Fruit fly (Drosophila melanogaster) whole organism, wandering third instar larva: ENCODE measurements around the gene CG17121.

Experiments
- Abd-B ChIP-seq: fragments of >200 bp; optimal IDR thresholded peaks from 2 replicates; lab custom pipeline; 2017; ENCODE audit warnings: missing biosample characterization, missing genetic modification characterization
- CG9705 ChIP-seq: fragments of 200-800 bp; sonication (Bioruptor generic); optimal IDR thresholded peaks from 2 replicates; lab custom pipeline; 2018; ENCODE audit warnings: missing biosample characterization, mild to moderate bottlenecking, missing genetic modification characterization
- CrebA ChIP-seq: fragments of 200-800 bp; sonication (Bioruptor generic); optimal IDR thresholded peaks from 2 replicates; lab custom pipeline; 2016; ENCODE audit warnings: missing biosample characterization, mild to moderate bottlenecking, missing genetic modification characterization, borderline replicate concordance
- Dfd ChIP-seq: fragments of >200 bp; optimal IDR thresholded peaks from 2 replicates; lab custom pipeline; 2017; ENCODE audit warnings: missing biosample characterization, missing genetic modification characterization
- Dif ChIP-seq: fragments of 200-275, 200-300 bp; sonication (Bioruptor generic); optimal IDR thresholded peaks from 2 replicates; lab custom pipeline; 2018; ENCODE audit warnings: missing biosample characterization, missing genetic modification characterization; ENCODE audit not compliant: partially characterized antibody
- GATAd ChIP-seq: sonication (Bioruptor generic); optimal IDR thresholded peaks from 2 replicates; lab custom pipeline; 2016; ENCODE audit warnings: missing biosample characterization, missing genetic modification characterization
- HLH106 ChIP-seq: fragments of 200-800 bp; optimal IDR thresholded peaks from 3 replicates; lab custom pipeline; 2019; ENCODE audit warnings: missing biosample characterization, mild to moderate bottlenecking, missing genetic modification characterization, moderate library complexity
- Hr83 ChIP-seq: fragments of 200-300 bp; sonication (Bioruptor generic); optimal IDR thresholded peaks from 2 replicates; lab custom pipeline; 2016; ENCODE audit warnings: missing biosample characterization, mild to moderate bottlenecking, missing genetic modification characterization, moderate library complexity; ENCODE audit not compliant: poor library complexity, severe bottlenecking
- Jra ChIP-seq: sonication (Bioruptor generic); optimal IDR thresholded peaks from 2 replicates; lab custom pipeline; 2016; ENCODE audit warnings: missing biosample characterization, missing genetic modification characterization
- Mio ChIP-seq: sonication (Bioruptor generic); optimal IDR thresholded peaks from 2 replicates; lab custom pipeline; 2016; ENCODE audit warnings: missing biosample characterization, missing genetic modification characterization
- Myc ChIP-seq: fragments of >200 bp; optimal IDR thresholded peaks from 2 replicates; lab custom pipeline; 2017
- N ChIP-seq: fragments of >200 bp; optimal IDR thresholded peaks from 2 replicates; lab custom pipeline; 2018; ENCODE audit warnings: missing biosample characterization, missing external identifiers, missing genetic modification characterization
- OdsH ChIP-seq: fragments of 200-800 bp; sonication (Bioruptor generic); optimal IDR thresholded peaks from 2 replicates; lab custom pipeline; 2016; ENCODE audit warnings: missing biosample characterization, mild to moderate bottlenecking, missing genetic modification characterization
- Rel ChIP-seq, 2 experiments: fragments of 200-800 bp; sonication (Bioruptor generic) in 1 of 2; optimal IDR thresholded peaks; 2 replicates in 1 of 2; 3 replicates in 1 of 2; lab custom pipeline; 2016 to 2019; ENCODE audit warnings: mild to moderate bottlenecking in 2 of 2, missing biosample characterization in 2 of 2, missing genetic modification characterization in 2 of 2, moderate library complexity in 1 of 2
- Sp1 ChIP-seq: fragments of 200-800 bp; sonication (Bioruptor generic); optimal IDR thresholded peaks from 3 replicates; lab custom pipeline; 2019; ENCODE audit warnings: missing biosample characterization, mild to moderate bottlenecking, missing genetic modification characterization, moderate library complexity
- Vsx2 ChIP-seq: fragments of 200-300, 225-300 bp; sonication (Bioruptor generic); optimal IDR thresholded peaks from 2 replicates; lab custom pipeline; 2018; ENCODE audit warnings: missing biosample characterization, missing genetic modification characterization; ENCODE audit not compliant: partially characterized antibody
- brk ChIP-seq: fragments of 200-800 bp; sonication (Bioruptor generic); optimal IDR thresholded peaks from 2 replicates; lab custom pipeline; 2016; ENCODE audit warnings: missing biosample characterization, mild to moderate bottlenecking, missing genetic modification characterization
- dl ChIP-seq, 2 experiments: fragments of 175-275, 200-275 bp in 1 of 2; fragments of 200-275 bp in 1 of 2; sonication (Bioruptor generic); optimal IDR thresholded peaks; lab custom pipeline; 2018; ENCODE audit warnings: mild to moderate bottlenecking in 2 of 2, missing biosample characterization in 2 of 2, missing genetic modification characterization in 2 of 2, moderate library complexity in 2 of 2; ENCODE audit not compliant: partially characterized antibody in 2 of 2, insufficient read depth in 1 of 2
- dmrt93B ChIP-seq: fragments of 200-800 bp; sonication (Bioruptor generic); optimal IDR thresholded peaks from 2 replicates; lab custom pipeline; 2018; ENCODE audit warnings: missing biosample characterization, mild to moderate bottlenecking, missing genetic modification characterization
- ey ChIP-seq: fragments of 200-800 bp; sonication (Bioruptor generic); optimal IDR thresholded peaks from 2 replicates; lab custom pipeline; 2016; ENCODE audit warnings: missing biosample characterization, missing genetic modification characterization
- fru ChIP-seq: fragments of 200-800 bp; sonication (Bioruptor generic); optimal IDR thresholded peaks from 3 replicates; lab custom pipeline; 2016; ENCODE audit warnings: missing biosample characterization, mild to moderate bottlenecking, missing genetic modification characterization
- h ChIP-seq: fragments of 200-800 bp; sonication (Bioruptor generic); optimal IDR thresholded peaks from 3 replicates; lab custom pipeline; 2016; ENCODE audit warnings: missing biosample characterization, mild to moderate bottlenecking, missing genetic modification characterization
- jim ChIP-seq: fragments of 175-275, 200-325 bp; sonication (Bioruptor generic); optimal IDR thresholded peaks from 2 replicates; lab custom pipeline; 2016; ENCODE audit warnings: missing biosample characterization, mild to moderate bottlenecking, missing genetic modification characterization
- pan ChIP-seq: fragments of >200 bp; optimal IDR thresholded peaks from 2 replicates; lab custom pipeline; 2017
- psq ChIP-seq: fragments of 200-800 bp; sonication (Bioruptor generic); optimal IDR thresholded peaks from 3 replicates; lab custom pipeline; 2017; ENCODE audit warnings: missing biosample characterization, mild to moderate bottlenecking, missing genetic modification characterization, moderate library complexity
- rgr ChIP-seq: fragments of 200-800 bp; sonication (Bioruptor generic); optimal IDR thresholded peaks from 3 replicates; lab custom pipeline; 2016; ENCODE audit warnings: missing biosample characterization, mild to moderate bottlenecking, missing genetic modification characterization
- sv ChIP-seq: fragments of 200-800 bp; sonication (Bioruptor generic); optimal IDR thresholded peaks from 3 replicates; lab custom pipeline; 2016; ENCODE audit warnings: missing biosample characterization, missing genetic modification characterization
- tai ChIP-seq: sonication (Bioruptor generic); optimal IDR thresholded peaks from 2 replicates; lab custom pipeline; 2016; ENCODE audit warnings: missing biosample characterization, missing genetic modification characterization
- usp ChIP-seq: fragments of >200 bp; optimal IDR thresholded peaks from 2 replicates; lab custom pipeline; 2017; ENCODE audit warnings: missing biosample characterization, missing genetic modification characterization

Gene CG17121

dm6 chr3R:23048089-23048689, at the start of gene CG17121:
Gene CG17121 (minus strand): TSS chr3R:23048214.
- no peak for TF ChIP-seq usp
- peak in 1 of 2 experiments; percentile 43 for TF ChIP-seq dl (GFP tag; optimal IDR thresholded peaks at IDR 0.05; lab: Kevin White, UChicago; ENCODE audit: insufficient read depth in 1 of 2, partially characterized antibody in 2 of 2)
- no peak for TF ChIP-seq dmrt93B
- TF ChIP-seq h (GFP tag; lab: Kevin White, UChicago): no peak
- no peak for TF ChIP-seq Myc (lab: Kevin White, UChicago)
- no peak for TF ChIP-seq OdsH (GFP tag; lab: Kevin White, UChicago)
- no peak for TF ChIP-seq brk (GFP tag; lab: Kevin White, UChicago)
- no peak for TF ChIP-seq Rel (GFP tag; optimal IDR thresholded peaks at IDR 0.05; lab: Kevin White, UChicago)
- TF ChIP-seq Rel (tag; optimal IDR thresholded peaks at IDR 0.05; lab: Kevin White, UChicago): peak; percentile 85
- no peak for TF ChIP-seq Hr83 (GFP tag; lab: Kevin White, UChicago)
- TF ChIP-seq Dif: peak; percentile 33
- TF ChIP-seq CrebA (GFP tag; lab: Kevin White, UChicago): peak; percentile 43
- no peak for TF ChIP-seq sv (GFP tag; lab: Kevin White, UChicago)

dm6 chr3R:23097197-23097809, 49.3 kb upstream of the CG17121 start, which contains the start of gene CG6733:
Gene CG6733 (plus strand): TSS chr3R:23097728.
- TF ChIP-seq jim: no peak
- TF ChIP-seq Rel (GFP tag; optimal IDR thresholded peaks at IDR 0.05; lab: Kevin White, UChicago): no peak
- peak; percentile 26 for TF ChIP-seq Rel (tag; optimal IDR thresholded peaks at IDR 0.05; lab: Kevin White, UChicago)

dm6 chr3R:23095346-23095745, 47.3 kb upstream of the CG17121 start, which contains the start of gene CG17109:
Gene CG17109 (plus strand): TSS chr3R:23095690.
- no peak for TF ChIP-seq Abd-B (GFP tag; lab: Kevin White, UChicago)
- no peak for TF ChIP-seq psq (GFP tag; lab: Kevin White, UChicago)
- TF ChIP-seq Jra (GFP tag; lab: Kevin White, UChicago): no peak
- no peak for TF ChIP-seq N (GFP tag; lab: Kevin White, UChicago)
- no peak for TF ChIP-seq CrebA (GFP tag; lab: Kevin White, UChicago)
- TF ChIP-seq usp: no peak
- no peak for TF ChIP-seq jim
- no peak for TF ChIP-seq Hr83 (GFP tag; lab: Kevin White, UChicago)
- TF ChIP-seq GATAd: no peak
- no peak for TF ChIP-seq h (GFP tag; lab: Kevin White, UChicago)
- no peak for TF ChIP-seq Mio (GFP tag; lab: Kevin White, UChicago)
- no peak for TF ChIP-seq Dfd (GFP tag; lab: Kevin White, UChicago)
- no peak for TF ChIP-seq Dif
- TF ChIP-seq dmrt93B: no peak
- no peak for TF ChIP-seq Rel (GFP tag; optimal IDR thresholded peaks at IDR 0.05; lab: Kevin White, UChicago)
- TF ChIP-seq Rel (tag; optimal IDR thresholded peaks at IDR 0.05; lab: Kevin White, UChicago): no peak
- no peak for TF ChIP-seq tai

dm6 chr3R:23091586-23092228, 43.7 kb upstream of the CG17121 start, which contains the start of the genes CG17110 and CG6726:
Gene CG17110 (plus strand): TSS chr3R:23091724.
Gene CG6726 (plus strand): TSS chr3R:23091724.
- TF ChIP-seq fru (GFP tag; lab: Kevin White, UChicago) (no peak), HLH106 (no peak), rgr (peak; percentile 26), Myc (lab: Kevin White, UChicago) (peak; percentile 26), Mio (GFP tag; lab: Kevin White, UChicago) (no peak), Hr83 (GFP tag; lab: Kevin White, UChicago) (peak; percentile 8), Sp1 (GFP tag; lab: Kevin White, UChicago) (no peak), Vsx2 (GFP tag; lab: Kevin White, UChicago) (peak; percentile 84)
- TF ChIP-seq, all 38 proteins: peak for 4

dm6 chr3R:23088252-23088651, 40.2 kb upstream of the CG17121 start:
- TF ChIP-seq pan (no peak), Dif (no peak), ey (GFP tag; lab: Kevin White, UChicago) (no peak), dmrt93B (no peak), Hr83 (GFP tag; lab: Kevin White, UChicago) (no peak), Jra (GFP tag; lab: Kevin White, UChicago) (no peak), GATAd (no peak), Rel (GFP tag; optimal IDR thresholded peaks at IDR 0.05; lab: Kevin White, UChicago) (no peak), Rel (tag; optimal IDR thresholded peaks at IDR 0.05; lab: Kevin White, UChicago) (no peak), brk (GFP tag; lab: Kevin White, UChicago) (no peak), Mio (GFP tag; lab: Kevin White, UChicago) (no peak), CG9705 (GFP tag; lab: Kevin White, UChicago) (no peak), sv (GFP tag; lab: Kevin White, UChicago) (no peak)
